Worm (Caenorhabditis elegans): ENCODE measurements around the gene pei-1.

Gene pei-1

ce11 chrIV:9566505-9566904, 25.8 kb downstream of the pei-1 start, which contains the start of gene lron-14:
lron-14 (minus strand) TSS chrIV:9566605.
- TF ChIP-seq him-1 (tag; optimal IDR thresholded peaks at IDR 0.05) (no peak), dao-5 (tag; optimal IDR thresholded peaks at IDR 0.05) (no peak), W03F9.2 (tag; optimal IDR thresholded peaks at IDR 0.05) (no peak)

DNA sequence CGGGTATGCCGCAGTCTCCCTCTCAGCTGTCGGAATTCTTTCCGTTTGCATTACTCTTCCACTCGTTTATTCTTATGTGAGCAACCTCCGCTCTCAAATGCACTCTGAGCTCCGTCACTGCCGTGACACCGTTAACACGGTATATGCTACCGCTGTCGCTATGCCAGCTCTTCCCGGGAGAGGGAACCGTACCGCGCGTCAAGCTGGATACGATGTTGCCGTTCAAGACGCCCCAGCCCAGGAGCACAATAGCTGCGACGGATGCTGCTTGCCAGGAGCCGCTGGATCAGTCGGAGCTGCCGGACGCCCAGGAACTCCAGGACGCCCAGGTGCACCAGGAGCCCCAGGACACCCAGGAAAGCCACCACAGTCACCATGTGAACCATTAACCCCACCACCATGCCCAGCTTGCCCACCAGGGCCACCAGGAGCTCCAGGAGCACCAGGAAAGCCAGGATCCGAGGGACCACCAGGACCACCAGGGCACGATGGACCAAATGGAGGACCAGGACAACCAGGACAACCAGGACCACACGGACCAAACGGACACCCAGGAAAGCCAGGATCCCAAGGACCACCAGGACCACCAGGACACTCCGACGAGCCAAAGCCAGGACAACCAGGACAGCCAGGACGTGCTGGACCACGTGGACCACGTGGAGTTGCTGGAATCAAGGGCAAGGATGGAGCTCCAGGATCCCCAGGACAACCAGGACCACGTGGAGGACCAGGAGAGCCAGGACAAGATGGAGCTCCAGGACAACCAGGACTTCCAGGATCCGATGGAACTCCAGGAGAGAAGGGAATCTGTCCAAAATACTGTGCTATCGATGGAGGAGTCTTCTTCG, 28.6 kb downstream of the pei-1 start:
- TF ChIP-seq W03F9.2 (tag; optimal IDR thresholded peaks at IDR 0.05) (no peak), him-1 (tag; optimal IDR thresholded peaks at IDR 0.05) (no peak), dao-5 (tag; optimal IDR thresholded peaks at IDR 0.05) (no peak)

DNA sequence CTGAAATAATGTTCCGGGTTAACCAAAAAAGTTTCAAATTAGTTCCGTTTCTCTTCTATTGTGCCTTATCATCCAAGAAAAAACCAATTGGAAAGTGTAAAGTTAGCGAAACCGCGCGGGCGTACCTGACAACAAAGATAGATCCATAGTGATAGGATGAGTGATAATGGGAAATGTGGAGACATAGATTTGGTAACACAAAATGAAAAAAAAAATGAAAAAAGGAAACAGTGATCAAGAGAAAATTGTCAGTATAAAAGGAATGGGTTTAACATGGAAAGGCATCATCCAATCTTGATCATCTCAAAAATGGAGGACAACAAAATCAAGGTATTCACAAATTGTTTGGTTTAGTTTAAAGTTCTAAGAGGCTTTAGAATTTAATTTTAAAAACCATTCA, 29.2 kb downstream of the pei-1 start, which contains the start of gene col-122:
TSS of gene col-122 (plus strand) at position 301 of the 400 bp plus-strand sequence.
- TF ChIP-seq him-1 (tag; optimal IDR thresholded peaks at IDR 0.05) (no peak), dao-5 (tag; optimal IDR thresholded peaks at IDR 0.05) (no peak), W03F9.2 (tag; optimal IDR thresholded peaks at IDR 0.05) (no peak)

DNA sequence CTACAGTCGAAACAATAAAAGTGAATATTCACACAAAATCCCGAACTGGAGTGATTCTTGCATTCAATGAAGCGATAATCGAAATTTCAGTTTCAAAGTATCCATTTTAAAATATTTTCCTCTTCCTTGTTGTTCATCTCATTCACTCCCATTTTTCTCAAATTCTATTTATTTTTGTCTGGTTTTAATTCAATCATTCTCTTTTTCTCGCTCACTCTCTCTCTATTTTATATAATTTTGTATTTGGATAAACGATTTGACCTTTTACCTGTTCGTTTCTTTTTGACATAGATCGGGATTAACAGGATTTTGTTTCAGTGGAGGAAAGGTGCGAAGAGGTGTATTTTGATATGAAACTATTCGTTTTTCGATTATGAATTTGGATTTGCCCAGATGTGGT, 46.3 kb downstream of the pei-1 start, which contains the start of gene T05A1.5:
TSS of gene T05A1.5 (plus strand) at position 301 of the 400 bp plus-strand sequence.
- TF ChIP-seq W03F9.2 (tag; optimal IDR thresholded peaks at IDR 0.05) (no peak), dao-5 (tag; optimal IDR thresholded peaks at IDR 0.05) (no peak), him-1 (tag; optimal IDR thresholded peaks at IDR 0.05) (no peak)

- TF ChIP-seq him-1 (tag; optimal IDR thresholded peaks at IDR 0.05) = no peak
These were observed 51.9 kb downstream of the pei-1 start, which contains the start of gene fbl-1 for ce11 chrIV:9540342-9540856. fbl-1 (plus strand) TSS chrIV:9540806.
